Fruit fly (Drosophila melanogaster): ENCODE results near the gene CAH2.

CAH2 gene

DNA sequence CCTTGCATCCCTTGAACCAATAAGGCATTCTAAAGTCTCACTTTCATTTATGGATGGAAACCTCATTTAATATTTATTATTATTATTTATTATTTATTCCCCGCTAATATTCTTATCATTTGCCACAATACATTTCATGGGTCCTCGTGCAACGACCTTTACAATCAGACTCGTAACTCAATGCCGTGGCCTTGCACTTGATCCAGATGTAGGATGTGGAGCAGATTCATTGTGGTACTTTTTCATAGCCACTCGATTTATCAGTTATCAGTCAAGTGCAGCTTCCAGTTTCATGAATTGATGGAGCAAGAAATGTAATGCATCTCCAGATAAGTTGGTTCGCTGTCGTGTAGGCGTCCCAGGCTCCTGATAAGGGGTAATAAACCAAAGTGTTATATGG lies 7.9 kb downstream of the CAH2 start:
- TF ChIP-seq CG1603 (tag; optimal IDR thresholded peaks at IDR 0.05): no peak
- no peak for TF ChIP-seq Atf6 (GFP tag; IDR thresholded peaks at IDR 0.05)
- TF ChIP-seq dmrt99B (tag; optimal IDR thresholded peaks at IDR 0.05): no peak
- no peak for TF ChIP-seq mam (GFP tag; optimal IDR thresholded peaks at IDR 0.05)
- TF ChIP-seq CG11247 (GFP tag; IDR thresholded peaks at IDR 0.05): no peak

DNA sequence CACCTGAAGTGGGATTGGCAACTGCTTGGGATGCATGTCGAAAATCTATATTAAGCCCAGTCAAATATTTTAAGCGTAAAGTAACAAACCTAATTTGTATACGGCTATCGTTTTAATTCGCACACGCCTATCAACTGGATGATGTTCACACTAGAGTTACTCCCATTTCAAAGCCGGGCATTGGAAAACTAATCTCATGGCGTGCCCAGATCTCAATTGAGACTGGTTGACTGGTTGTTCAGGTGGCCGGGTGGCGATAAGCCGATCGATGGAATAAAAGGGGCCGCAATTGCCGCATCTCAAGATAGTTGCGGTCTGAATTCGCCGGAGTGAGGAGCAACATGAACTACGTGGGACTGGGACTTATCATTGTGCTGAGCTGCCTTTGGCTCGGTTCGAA lies 11.1 kb downstream of the CAH2 start, which contains the start of gene Est-6:
Gene Est-6, plus strand, starts transcription at position 301 of the 400 bp plus-strand sequence.
- TF ChIP-seq CG6254 (GFP tag; optimal IDR thresholded peaks at IDR 0.05) (no peak), CG18262 (tag; optimal IDR thresholded peaks at IDR 0.05) (no peak), CG17385 (GFP tag; optimal IDR thresholded peaks at IDR 0.05) (no peak), zf30C (GFP tag; optimal IDR thresholded peaks at IDR 0.05) (no peak), ftz-f1 (GFP tag; optimal IDR thresholded peaks at IDR 0.05) (no peak), CkIIα-i1 (GFP tag; IDR thresholded peaks at IDR 0.05) (no peak), Ravus (GFP tag; IDR thresholded peaks at IDR 0.05) (no peak), CG8281 (tag; optimal IDR thresholded peaks at IDR 0.05) (no peak), dysf (GFP tag; IDR thresholded peaks at IDR 0.05) (no peak), Drgx (GFP tag; IDR thresholded peaks at IDR 0.05) (no peak), al (GFP tag; IDR thresholded peaks at IDR 0.05) (no peak), CG6654 (GFP tag; optimal IDR thresholded peaks at IDR 0.05) (no peak), Chrac-16 (GFP tag; optimal IDR thresholded peaks at IDR 0.05) (no peak), Oli (tag; optimal IDR thresholded peaks at IDR 0.05) (no peak), HLH3B (GFP tag; IDR thresholded peaks at IDR 0.05) (no peak), row (GFP tag; IDR thresholded peaks at IDR 0.05) (no peak), CG34224 (GFP tag; IDR thresholded peaks at IDR 0.05; ENCODE audit: partially characterized antibody) (no peak)

- no peak for TF ChIP-seq knrl (GFP tag; IDR thresholded peaks at IDR 0.05; ENCODE audit: partially characterized antibody)
- no peak for TF ChIP-seq pan (optimal IDR thresholded peaks at IDR 0.05)
- TF ChIP-seq pan (GFP tag; optimal IDR thresholded peaks at IDR 0.05 in 1 of 2, IDR thresholded peaks at IDR 0.05 in 1 of 2): no peak
- no peak for TF ChIP-seq schlank (tag; optimal IDR thresholded peaks at IDR 0.05)
- no peak for TF ChIP-seq Atf3 (GFP tag; optimal IDR thresholded peaks at IDR 0.05)
- TF ChIP-seq YL-1 (GFP tag; optimal IDR thresholded peaks at IDR 0.05): no peak
- TF ChIP-seq sc (optimal IDR thresholded peaks at IDR 0.05): no peak
- TF ChIP-seq sc (GFP tag; optimal IDR thresholded peaks at IDR 0.05): no peak
- TF ChIP-seq sr (GFP tag; IDR thresholded peaks at IDR 0.05): no peak
- no peak for TF ChIP-seq grau (tag; optimal IDR thresholded peaks at IDR 0.05)
- no peak for TF ChIP-seq Spps (tag; optimal IDR thresholded peaks at IDR 0.05)
- TF ChIP-seq kay (GFP tag; optimal IDR thresholded peaks at IDR 0.05): no peak
- no peak for TF ChIP-seq Aef1 (GFP tag; IDR thresholded peaks at IDR 0.05)
- TF ChIP-seq fd3F (GFP tag; optimal IDR thresholded peaks at IDR 0.05): no peak
- no peak for TF ChIP-seq CG17186 (GFP tag; optimal IDR thresholded peaks at IDR 0.05)
- TF ChIP-seq CG16815 (GFP tag; optimal IDR thresholded peaks at IDR 0.05): no peak
- no peak for TF ChIP-seq CG14441 (GFP tag; IDR thresholded peaks at IDR 0.05)
- no peak for TF ChIP-seq sens (GFP tag)
- no peak for TF ChIP-seq Ets65A (GFP tag)
Observed at dm6 chr3L:12190433-12190832, 13.0 kb downstream of the CAH2 start, which contains the start of gene Est-P. Gene Est-P (plus strand): TSS chr3L:12190733.
